Fruit fly (Drosophila melanogaster) whole organism, embryonic: ENCODE results near the gene Sdhaf3.

Experiments used
- Awh ChIP-seq: fragments of 200-800 bp; sonication (Bioruptor generic); IDR thresholded peaks from 2 replicates; pipeline ENCODE4, ENCODE4 v1.3.6; 2022; ENCODE audit warnings: missing biosample characterization, missing genetic modification characterization
- CG10147 ChIP-seq: fragments of 200-800 bp; sonication (Bioruptor generic); optimal IDR thresholded peaks from 2 replicates; lab custom pipeline; 2019; ENCODE audit warnings: missing biosample characterization, mild to moderate bottlenecking, missing genetic modification characterization, moderate library complexity
- CG10209 ChIP-seq: fragments of 200-800 bp; sonication (Bioruptor generic); optimal IDR thresholded peaks from 3 replicates; lab custom pipeline; 2017; ENCODE audit warnings: missing biosample characterization, mild to moderate bottlenecking, missing genetic modification characterization, missing genetic modification reagents
- CG10462 ChIP-seq: fragments of 200-800 bp; sonication (Bioruptor generic); optimal IDR thresholded peaks from 2 replicates; lab custom pipeline; 2016; ENCODE audit warnings: missing biosample characterization, missing genetic modification characterization
- CG11696 ChIP-seq: fragments of 200-800 bp; sonication (Bioruptor generic); IDR thresholded peaks from 2 replicates; pipeline ENCODE4 v1.3.6; 2022; ENCODE audit warnings: missing biosample characterization, missing genetic modification characterization
- CG12236 ChIP-seq: fragments of 200-800 bp; sonication (Bioruptor generic); optimal IDR thresholded peaks from 2 replicates; lab custom pipeline; 2016; ENCODE audit warnings: missing biosample characterization, missing genetic modification characterization
- CG12942 ChIP-seq: fragments of 200-800 bp; sonication (Bioruptor generic); optimal IDR thresholded peaks from 3 replicates; lab custom pipeline; 2016; ENCODE audit warnings: missing biosample characterization, missing genetic modification characterization
- CG14050 ChIP-seq: fragments of 200-800 bp; sonication (Bioruptor generic); IDR thresholded peaks from 3 replicates; pipeline ENCODE4 v1.3.6; 2022; ENCODE audit warnings: missing biosample characterization, missing genetic modification characterization
- CG14667 ChIP-seq: fragments of 200-800 bp; sonication (Bioruptor generic); IDR thresholded peaks from 2 replicates; pipeline ENCODE4 v1.3.6; 2022; ENCODE audit warnings: missing biosample characterization, missing genetic modification characterization
- CG18011 ChIP-seq: fragments of 200-800 bp; sonication (Bioruptor generic); optimal IDR thresholded peaks from 2 replicates; lab custom pipeline; 2017; ENCODE audit warnings: missing biosample characterization, missing genetic modification characterization, mild to moderate bottlenecking, moderate library complexity, missing genotype
- CG2120 ChIP-seq: fragments of 200-800 bp; sonication (Bioruptor generic); optimal IDR thresholded peaks from 3 replicates; lab custom pipeline; 2016; ENCODE audit warnings: missing biosample characterization, missing genetic modification characterization
- CG33213 ChIP-seq: fragments of 200-800 bp; sonication (Bioruptor generic); optimal IDR thresholded peaks from 3 replicates; lab custom pipeline; 2016; ENCODE audit warnings: missing biosample characterization, missing genetic modification characterization
- CG4854 ChIP-seq: fragments of 200-800 bp; sonication (Bioruptor generic); optimal IDR thresholded peaks from 2 replicates; lab custom pipeline; 2016; ENCODE audit warnings: missing biosample characterization, missing genetic modification characterization, inconsistent platforms
- CG6272 ChIP-seq: fragments of 200-800 bp; sonication (Bioruptor generic); IDR thresholded peaks from 2 replicates; pipeline ENCODE4 v1.3.6; 2022; ENCODE audit warnings: missing biosample characterization, missing genetic modification characterization
- CG7271 ChIP-seq: fragments of 200-800 bp; sonication (Bioruptor generic); optimal IDR thresholded peaks from 2 replicates; lab custom pipeline; 2018; ENCODE audit warnings: missing biosample characterization, mild to moderate bottlenecking, missing genetic modification characterization, moderate library complexity
- CG7839 ChIP-seq: fragments of 200-800 bp; sonication (Bioruptor generic); optimal IDR thresholded peaks from 3 replicates; lab custom pipeline; 2018; ENCODE audit warnings: missing biosample characterization, mild to moderate bottlenecking, missing genetic modification characterization, moderate library complexity
- Camta ChIP-seq: fragments of 200-800 bp; sonication (Bioruptor generic); optimal IDR thresholded peaks from 2 replicates; lab custom pipeline; 2016; ENCODE audit warnings: missing biosample characterization, missing genetic modification characterization
- Dfd ChIP-seq, 2 experiments: fragments of >200 bp; optimal IDR thresholded peaks; 2 replicates each; lab custom pipeline; 2017; ENCODE audit warnings: missing biosample characterization in 2 of 2, missing genetic modification characterization in 2 of 2
- Doc3 ChIP-seq: fragments of 200-800 bp; sonication (Bioruptor generic); IDR thresholded peaks from 3 replicates; pipeline ENCODE4 v1.3.6; 2022; ENCODE audit warnings: missing biosample characterization, missing genetic modification characterization; ENCODE audit not compliant: partially characterized antibody
- E2f1 ChIP-seq: fragments of 200-800 bp; sonication (Bioruptor generic); IDR thresholded peaks from 2 replicates; pipeline ENCODE4 v1.3.6; 2022; ENCODE audit warnings: missing biosample characterization, missing genetic modification characterization
- HmgZ ChIP-seq: fragments of 200-800 bp; sonication (Bioruptor generic); optimal IDR thresholded peaks from 2 replicates; lab custom pipeline; 2018; ENCODE audit warnings: missing biosample characterization, mild to moderate bottlenecking, missing genetic modification characterization
- NC2α ChIP-seq: fragments of 200-800 bp; sonication (Bioruptor generic); optimal IDR thresholded peaks from 2 replicates; lab custom pipeline; 2016; ENCODE audit warnings: missing biosample characterization, missing genetic modification characterization
- NFAT ChIP-seq: fragments of 200-800 bp; sonication (Bioruptor generic); IDR thresholded peaks from 2 replicates; pipeline ENCODE4 v1.3.6; 2022; ENCODE audit warnings: missing biosample characterization, missing genetic modification characterization
- PHDP ChIP-seq: fragments of 200-800 bp; sonication (Bioruptor generic); optimal IDR thresholded peaks from 3 replicates; lab custom pipeline; 2018; ENCODE audit warnings: missing biosample characterization, mild to moderate bottlenecking, missing genetic modification characterization, moderate library complexity
- TFAM ChIP-seq: fragments of 200-800 bp; sonication (Bioruptor generic); optimal IDR thresholded peaks from 2 replicates; lab custom pipeline; 2017; ENCODE audit warnings: missing biosample characterization, missing genetic modification characterization, inconsistent platforms
- Taf1 ChIP-seq: fragments of 200-800 bp; sonication (Bioruptor generic); IDR thresholded peaks from 2 replicates; pipeline ENCODE4 v1.3.6; 2022; ENCODE audit warnings: missing biosample characterization, missing genetic modification characterization
- YL-1 ChIP-seq: fragments of 200-800 bp; sonication (Bioruptor generic); optimal IDR thresholded peaks from 3 replicates; lab custom pipeline; 2017; ENCODE audit warnings: missing biosample characterization, mild to moderate bottlenecking, missing genetic modification characterization
- ash1 ChIP-seq: fragments of 200-800 bp; sonication (Bioruptor generic); optimal IDR thresholded peaks from 2 replicates; lab custom pipeline; 2018; ENCODE audit warnings: missing biosample characterization, mild to moderate bottlenecking, missing genetic modification characterization
- bsh ChIP-seq, 2 experiments: fragments of 200-800 bp; sonication (Bioruptor generic); optimal IDR thresholded peaks; 2 replicates each; lab custom pipeline; 2017 to 2018; ENCODE audit warnings: mild to moderate bottlenecking in 2 of 2, missing biosample characterization in 2 of 2, missing genetic modification characterization in 2 of 2, moderate library complexity in 1 of 2
- cas ChIP-seq: fragments of 200-800 bp; sonication (Bioruptor generic); IDR thresholded peaks from 2 replicates; pipeline ENCODE4 v1.3.6; 2022; ENCODE audit warnings: missing biosample characterization, missing genetic modification characterization
- chn ChIP-seq: fragments of 200-800 bp; sonication (Bioruptor generic); optimal IDR thresholded peaks from 2 replicates; lab custom pipeline; 2016; ENCODE audit warnings: missing biosample characterization, missing genetic modification characterization
- ci ChIP-seq: fragments of 200-800 bp; sonication (Bioruptor generic); IDR thresholded peaks from 3 replicates; pipeline ENCODE4 v1.3.6; 2022; ENCODE audit warnings: missing biosample characterization, missing genetic modification characterization
- crp ChIP-seq, 2 experiments: fragments of 200-800 bp; sonication (Bioruptor generic); optimal IDR thresholded peaks; 2 replicates in 1 of 2; 3 replicates in 1 of 2; lab custom pipeline; 2017; ENCODE audit warnings: missing biosample characterization in 2 of 2, missing genetic modification characterization in 2 of 2, mild to moderate bottlenecking in 1 of 2, moderate library complexity in 1 of 2
- cwo ChIP-seq: fragments of 200-800 bp; sonication (Bioruptor generic); optimal IDR thresholded peaks from 3 replicates; lab custom pipeline; 2017; ENCODE audit warnings: missing biosample characterization, missing genetic modification characterization, mild to moderate bottlenecking, moderate library complexity, missing genetic modification reagents
- da ChIP-seq: fragments of 200-800 bp; sonication (Bioruptor generic); optimal IDR thresholded peaks from 2 replicates; lab custom pipeline; 2016; ENCODE audit warnings: missing biosample characterization, missing genetic modification characterization
- emc ChIP-seq: fragments of 200-800 bp; sonication (Bioruptor generic); optimal IDR thresholded peaks from 2 replicates; lab custom pipeline; 2016; ENCODE audit warnings: missing biosample characterization, missing genetic modification characterization
- gcm ChIP-seq: fragments of 200-800 bp; sonication (Bioruptor generic); optimal IDR thresholded peaks from 2 replicates; lab custom pipeline; 2019; ENCODE audit warnings: missing biosample characterization, mild to moderate bottlenecking, missing genetic modification characterization, moderate library complexity
- gcm2 ChIP-seq: fragments of 200-800 bp; sonication (Bioruptor generic); optimal IDR thresholded peaks from 2 replicates; lab custom pipeline; 2016; ENCODE audit warnings: missing biosample characterization, missing genetic modification characterization
- grn ChIP-seq: fragments of 200-800 bp; sonication (Bioruptor generic); optimal IDR thresholded peaks from 3 replicates; lab custom pipeline; 2017; ENCODE audit warnings: missing biosample characterization, missing genetic modification characterization
- kay ChIP-seq: fragments of 200-800 bp; sonication (Bioruptor generic); optimal IDR thresholded peaks from 2 replicates; lab custom pipeline; 2016; ENCODE audit warnings: missing biosample characterization, missing genetic modification characterization
- kni ChIP-seq: fragments of 200-800 bp; sonication (Bioruptor generic); optimal IDR thresholded peaks from 3 replicates; lab custom pipeline; 2017; ENCODE audit warnings: mild to moderate bottlenecking, missing biosample characterization, missing genetic modification reagents, missing genetic modification characterization
- pnt ChIP-seq: fragments of 200-800 bp; sonication (Bioruptor generic); optimal IDR thresholded peaks from 3 replicates; lab custom pipeline; 2016; ENCODE audit warnings: missing biosample characterization, missing genetic modification characterization
- psq ChIP-seq: fragments of 200-800 bp; sonication (Bioruptor generic); optimal IDR thresholded peaks from 2 replicates; lab custom pipeline; 2017; ENCODE audit warnings: missing biosample characterization, missing genetic modification characterization
- run ChIP-seq: fragments of 200-800 bp; sonication (Bioruptor generic); optimal IDR thresholded peaks from 3 replicates; lab custom pipeline; 2018; ENCODE audit warnings: missing biosample characterization, mild to moderate bottlenecking, missing genetic modification characterization
- salm ChIP-seq: fragments of 200-800 bp; sonication (Bioruptor generic); optimal IDR thresholded peaks from 2 replicates; lab custom pipeline; 2018; ENCODE audit warnings: missing biosample characterization, mild to moderate bottlenecking, missing genetic modification characterization
- tgo ChIP-seq: fragments of 200-800 bp; sonication (Bioruptor generic); IDR thresholded peaks from 3 replicates; pipeline ENCODE4 v1.3.6; 2022; ENCODE audit warnings: missing biosample characterization, missing genetic modification characterization
- tin ChIP-seq: fragments of 200-800 bp; sonication (Bioruptor generic); optimal IDR thresholded peaks from 3 replicates; lab custom pipeline; 2016; ENCODE audit warnings: missing biosample characterization, missing genetic modification characterization
- trh ChIP-seq: fragments of 200-800 bp; sonication (Bioruptor generic); optimal IDR thresholded peaks from 2 replicates; lab custom pipeline; 2016; ENCODE audit warnings: missing biosample characterization, missing genetic modification characterization
- ttk ChIP-seq: fragments of 200-800 bp; sonication (Bioruptor generic); IDR thresholded peaks from 2 replicates; pipeline ENCODE4 v2.1.2; 2022; ENCODE audit warnings: missing biosample characterization, missing genetic modification characterization
- zf30C ChIP-seq: fragments of 200-800 bp; sonication (Bioruptor generic); optimal IDR thresholded peaks from 3 replicates; lab custom pipeline; 2018; ENCODE audit warnings: missing biosample characterization, mild to moderate bottlenecking, missing genetic modification characterization

Sdhaf3 gene

dm6 chr3R:16449187-16449973 lies 32.9 kb downstream of the Sdhaf3 start (continued):
- TF ChIP-seq zf30C (GFP tag; lab: Kevin White, UChicago) (no peak), trh (GFP tag; lab: Kevin White, UChicago) (peak; percentile 84), da (GFP tag; lab: Kevin White, UChicago) (peak; percentile 80), CG7271 (tag; lab: Kevin White, UChicago) (peak; percentile 59), Camta (GFP tag; lab: Kevin White, UChicago) (peak; percentile 88), grn (GFP tag; lab: Kevin White, UChicago) (no peak), CG14667 (GFP tag; lab: Robert Waterston, UW) (peak; percentile 95), YL-1 (GFP tag; lab: Kevin White, UChicago) (peak; percentile 71), gcm2 (GFP tag; lab: Kevin White, UChicago) (peak; percentile 6), CG10147 (GFP tag; lab: Kevin White, UChicago) (peak; percentile 70), CG12942 (GFP tag; lab: Kevin White, UChicago) (peak; percentile 85), CG12236 (GFP tag; lab: Kevin White, UChicago) (peak; percentile 83), CG18011 (GFP tag; lab: Kevin White, UChicago) (no peak), bsh (GFP tag; optimal IDR thresholded peaks at IDR 0.05; lab: Kevin White, UChicago) (peak; percentile 95 to 99), pnt (GFP tag; lab: Kevin White, UChicago) (peak; percentile 96), Dfd (GFP tag; optimal IDR thresholded peaks at IDR 0.05; lab: Kevin White, UChicago) (no peak), CG10462 (GFP tag; lab: Kevin White, UChicago) (peak; percentile 87), TFAM (GFP tag; lab: Kevin White, UChicago) (peak; percentile 89), E2f1 (GFP tag; lab: Robert Waterston, UW) (peak; percentile 94), CG7839 (tag; lab: Kevin White, UChicago) (peak; percentile 96), cas (peak; percentile 75), NFAT (GFP tag; lab: Robert Waterston, UW) (peak; percentile 75), Taf1 (GFP tag; lab: Robert Waterston, UW) (peak; percentile 74), kni (GFP tag; lab: Kevin White, UChicago) (peak; percentile 93), emc (GFP tag; lab: Kevin White, UChicago) (peak; percentile 34), ttk (GFP tag; lab: Robert Waterston, UW) (peak; percentile 96), PHDP (peak; percentile 90), CG6272 (GFP tag; lab: Robert Waterston, UW) (peak; percentile 91), crp (GFP tag; optimal IDR thresholded peaks at IDR 0.05; lab: Kevin White, UChicago) (peak in 1 of 2 experiments; percentile 38), chn (GFP tag; lab: Kevin White, UChicago) (peak; percentile 94), tgo (GFP tag; lab: Robert Waterston, UW) (peak; percentile 92), psq (GFP tag; lab: Kevin White, UChicago) (peak; percentile 75), HmgZ (peak; percentile 80), salm (tag; lab: Kevin White, UChicago) (peak; percentile 85), run (tag; lab: Kevin White, UChicago) (peak; percentile 77), Doc3 (GFP tag; lab: Robert Waterston, UW) (no peak), tin (GFP tag; lab: Kevin White, UChicago) (peak; percentile 96), Awh (GFP tag; lab: Robert Waterston, UW) (peak; percentile 96), CG10209 (GFP tag; lab: Kevin White, UChicago) (peak; percentile 90), NC2α (GFP tag; lab: Kevin White, UChicago) (peak; percentile 87), CG11696 (peak; percentile 77), CG4854 (GFP tag; lab: Kevin White, UChicago) (peak; percentile 78), CG14050 (peak; percentile 87), cwo (GFP tag; lab: Kevin White, UChicago) (peak; percentile 73), gcm (GFP tag; lab: Kevin White, UChicago) (peak; percentile 85), CG33213 (GFP tag; lab: Kevin White, UChicago) (peak; percentile 92), ash1 (GFP tag; lab: Kevin White, UChicago) (peak; percentile 62), kay (peak; percentile 87), CG2120 (GFP tag; lab: Kevin White, UChicago) (peak; percentile 69), ci (peak; percentile 98)
